Worm (Caenorhabditis elegans): ENCODE results near the gene ntr-2.

Gene ntr-2

DNA sequence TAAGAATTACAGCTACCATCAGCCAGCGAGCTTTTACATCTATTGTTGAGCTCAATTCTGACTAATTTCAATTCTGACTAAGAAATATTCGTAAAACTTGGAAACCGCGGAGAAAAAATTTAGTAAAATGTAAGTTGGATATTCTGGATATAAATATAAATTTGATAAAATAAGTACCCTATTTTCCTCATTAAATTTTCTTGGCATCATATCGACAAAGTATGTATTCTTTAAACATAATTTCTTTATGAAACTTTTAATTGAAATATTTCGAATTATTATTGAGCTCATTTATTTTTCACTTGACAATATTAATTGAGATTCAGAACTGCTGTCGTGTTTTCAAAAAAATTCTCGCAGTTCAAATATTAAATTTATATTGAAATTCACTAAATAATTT lies 758 bp upstream of the ntr-2 start:
- peak in 1 of 2 experiments; percentile 92 for TF ChIP-seq unc-62 (GFP tag; optimal IDR thresholded peaks at IDR 0.05 in 1 of 2)
- no peak for TF ChIP-seq unc-62 (tag; optimal IDR thresholded peaks at IDR 0.05)
- TF ChIP-seq ZK546.5 (tag; optimal IDR thresholded peaks at IDR 0.05), result no peak

DNA sequence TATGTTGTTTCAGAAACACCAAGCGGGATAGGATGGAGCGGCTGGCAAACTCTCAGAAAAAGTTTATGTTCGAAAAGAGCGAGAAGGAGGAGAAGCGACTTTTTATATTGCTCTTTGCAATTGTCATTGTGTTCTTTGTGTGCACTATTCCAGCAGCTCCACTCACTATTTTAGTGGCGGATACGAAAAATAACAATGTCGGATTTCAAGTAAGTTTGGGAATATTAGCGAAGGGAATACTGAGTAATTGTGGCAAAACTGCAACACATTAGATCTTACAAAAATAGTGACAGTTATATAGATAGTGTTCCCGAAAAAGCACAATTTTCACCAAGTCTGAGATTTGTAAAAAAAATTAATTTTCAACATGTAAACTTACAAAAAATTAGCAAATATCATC lies 6.0 kb downstream of the ntr-2 start:
- TF ChIP-seq pqm-1 (tag; optimal IDR thresholded peaks at IDR 0.05) (no peak), lin-39 (tag; optimal IDR thresholded peaks at IDR 0.05) (no peak), spr-3 (GFP tag; optimal IDR thresholded peaks at IDR 0.05) (no peak), dmd-6 (GFP tag; IDR thresholded peaks at IDR 0.05) (no peak), ZK337.2 (GFP tag; IDR thresholded peaks at IDR 0.05) (no peak), madf-5 (GFP tag; IDR thresholded peaks at IDR 0.05) (no peak), mxl-2 (GFP tag; conservative IDR thresholded peaks at IDR 0.05) (no peak), aha-1 (tag) (peak; percentile 90)

DNA sequence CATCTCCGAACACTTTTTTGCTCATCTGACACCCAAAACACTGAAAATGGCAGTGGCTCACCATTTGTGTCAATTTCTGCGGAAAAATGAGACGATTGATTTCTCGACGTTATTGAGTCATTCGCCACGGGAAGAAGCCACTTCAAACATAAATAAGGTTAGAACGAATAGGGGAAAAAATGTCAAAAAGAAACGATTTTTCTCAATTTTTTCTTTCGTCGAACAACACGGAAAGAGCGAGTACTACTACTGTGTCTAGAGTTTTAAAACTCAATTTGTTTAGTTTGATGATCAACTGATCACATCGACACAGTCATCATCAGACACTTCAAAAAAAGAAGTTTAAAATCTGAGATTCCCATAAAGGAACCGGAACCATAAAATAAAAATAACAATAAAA lies 7.9 kb downstream of the ntr-2 start:
- TF ChIP-seq unc-62 (GFP tag; optimal IDR thresholded peaks at IDR 0.05 in 1 of 2) (peak in 1 of 2 experiments; percentile 90), unc-62 (tag; optimal IDR thresholded peaks at IDR 0.05) (no peak), fkh-10 (GFP tag; optimal IDR thresholded peaks at IDR 0.05) (peak; percentile 53), attf-4 (tag; optimal IDR thresholded peaks at IDR 0.05) (no peak)

DNA sequence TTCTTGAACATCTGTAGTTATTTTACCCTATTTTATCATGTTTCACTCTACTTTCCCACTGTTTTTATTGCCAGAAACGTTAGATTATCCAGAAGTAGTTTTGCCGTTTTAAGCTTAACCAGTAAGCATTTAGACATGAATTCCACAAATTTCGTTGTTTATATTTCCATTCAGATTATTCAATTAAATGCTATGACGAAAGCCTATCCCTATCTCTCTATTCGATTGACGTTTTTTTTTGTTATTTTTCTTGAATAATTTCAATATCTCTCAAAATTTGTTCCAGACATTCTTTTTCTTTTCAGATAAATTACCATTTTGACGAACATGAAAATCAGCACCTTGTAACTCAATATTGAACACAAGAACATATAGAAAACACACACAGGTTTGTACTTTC lies 10.2 kb downstream of the ntr-2 start, which contains the start of gene npr-40:
Gene npr-40, plus strand, starts transcription at position 301 of the 400 bp plus-strand sequence.
- peak; percentile 4 for TF ChIP-seq aha-1 (tag)
- TF ChIP-seq daf-19 (GFP tag; conservative IDR thresholded peaks at IDR 0.05), result no peak

DNA sequence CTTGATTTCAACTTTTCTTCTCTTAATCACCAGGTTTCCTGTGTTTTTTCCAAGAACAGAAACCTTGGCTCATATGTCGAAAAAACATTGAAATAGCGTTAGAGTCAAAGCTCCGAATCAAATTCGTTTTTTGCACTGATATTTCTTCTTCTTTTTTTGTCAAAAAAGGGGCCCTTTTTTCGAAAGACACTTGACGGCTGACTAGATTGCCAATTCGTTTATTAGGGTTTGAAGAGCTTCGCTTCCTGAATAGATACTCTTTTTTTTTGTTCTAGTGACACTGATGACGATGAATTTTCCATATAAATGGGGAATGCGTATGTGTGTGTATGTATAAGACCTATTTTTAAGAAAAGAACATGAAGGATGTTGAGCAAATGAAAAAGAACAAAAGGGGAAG lies 12.0 kb downstream of the ntr-2 start:
- TF ChIP-seq saeg-2 (GFP tag; IDR thresholded peaks at IDR 0.05) (no peak), hmg-1.1 (GFP tag; IDR thresholded peaks at IDR 0.05) (no peak), fkh-10 (GFP tag; optimal IDR thresholded peaks at IDR 0.05) (peak; percentile 46), mdl-1 (tag; optimal IDR thresholded peaks at IDR 0.05) (no peak)

DNA sequence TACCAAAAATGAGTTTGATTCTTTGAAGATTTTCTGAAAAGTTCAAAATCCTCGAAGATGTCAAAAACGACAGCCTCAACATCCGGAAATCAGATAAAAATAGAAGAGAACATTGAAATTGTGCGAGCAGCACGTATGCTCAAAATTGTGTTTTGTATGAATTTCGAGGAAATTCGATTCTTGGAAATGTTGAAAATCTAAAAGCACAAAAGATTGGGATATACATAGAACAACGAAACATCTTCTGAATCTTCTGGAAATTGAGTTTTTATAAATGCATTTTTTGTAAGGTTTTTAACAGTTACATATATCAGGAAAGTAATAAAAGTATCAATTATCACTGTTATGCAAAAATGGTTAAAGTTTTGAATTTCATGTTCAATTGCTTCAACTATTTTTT lies 18.1 kb downstream of the ntr-2 start:
- no peak for TF ChIP-seq mxl-2 (GFP tag; conservative IDR thresholded peaks at IDR 0.05)
- TF ChIP-seq fkh-10 (GFP tag; optimal IDR thresholded peaks at IDR 0.05), result peak; percentile 33
- TF ChIP-seq unc-62 (GFP tag; optimal IDR thresholded peaks at IDR 0.05 in 1 of 2), result peak in 1 of 2 experiments; percentile 67
- no peak for TF ChIP-seq unc-62 (tag; optimal IDR thresholded peaks at IDR 0.05)
- no peak for TF ChIP-seq tra-1 (GFP tag; IDR thresholded peaks at IDR 0.05)
- TF ChIP-seq Y105C5A.15 (GFP tag; IDR thresholded peaks at IDR 0.05), result no peak
- no peak for TF ChIP-seq Y48G9A.11 (GFP tag; IDR thresholded peaks at IDR 0.05)
- TF ChIP-seq gei-8 (GFP tag; optimal IDR thresholded peaks at IDR 0.05), result no peak

DNA sequence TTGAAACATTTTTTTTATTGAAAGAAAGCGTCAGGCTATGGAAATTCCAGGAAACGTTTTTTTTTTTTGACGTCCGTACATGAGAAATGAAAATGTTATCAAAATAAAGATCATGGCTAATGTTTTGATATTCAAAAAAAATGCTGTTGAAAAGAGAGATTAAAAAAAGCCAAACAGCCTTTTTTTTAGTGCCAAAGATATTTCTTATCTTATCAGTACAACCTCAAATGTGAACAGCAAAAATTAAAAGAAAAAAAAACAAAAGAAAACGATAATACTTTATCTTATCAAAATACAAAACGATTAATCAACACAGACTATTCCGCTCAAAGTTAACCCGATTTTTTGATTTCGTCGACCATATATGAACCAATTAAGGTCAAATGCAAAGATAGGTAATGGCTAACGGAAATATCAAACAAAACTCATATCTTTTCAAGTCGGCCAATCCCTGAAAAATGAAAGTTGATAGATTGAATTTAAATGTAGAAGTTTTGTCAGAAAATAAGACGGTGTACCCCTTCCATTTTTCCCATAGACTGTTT lies 21.4 kb downstream of the ntr-2 start:
- TF ChIP-seq duxl-1 (tag; optimal IDR thresholded peaks at IDR 0.05; ENCODE audit: poor library complexity) (no peak), nhr-28 (tag; optimal IDR thresholded peaks at IDR 0.05) (peak; percentile 26), daf-8 (GFP tag; IDR thresholded peaks at IDR 0.05) (no peak), cey-2 (tag; optimal IDR thresholded peaks at IDR 0.05; ENCODE audit: borderline replicate concordance, insufficient read depth) (no peak), unc-62 (GFP tag; optimal IDR thresholded peaks at IDR 0.05 in 1 of 2) (peak in 1 of 2 experiments; percentile 54), unc-62 (tag; optimal IDR thresholded peaks at IDR 0.05) (no peak), zfp-2 (tag; optimal IDR thresholded peaks at IDR 0.05) (no peak)

DNA sequence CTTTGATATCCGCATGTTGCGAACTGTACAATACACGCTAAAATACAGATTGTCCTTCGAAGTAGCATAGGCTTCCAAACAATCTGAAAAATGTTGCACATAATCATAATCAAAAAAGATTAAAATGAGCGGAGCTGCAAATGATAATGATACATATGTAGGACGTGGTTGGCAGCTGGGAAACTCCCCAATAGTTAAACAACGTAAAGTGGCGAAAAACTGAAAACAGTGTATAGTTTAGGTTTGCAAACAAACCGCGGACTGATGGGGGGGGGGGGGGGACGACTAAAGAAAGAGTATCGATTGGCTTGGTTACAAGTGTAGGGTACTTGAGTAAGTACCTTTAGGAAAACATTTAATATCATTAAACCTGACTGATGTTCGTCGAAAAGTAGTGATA lies 23.6 kb downstream of the ntr-2 start, which contains the start of gene hex-5:
Gene hex-5, minus strand, starts transcription at position 101 of the 400 bp plus-strand sequence.
- TF ChIP-seq aha-1 (tag) (peak; percentile 23), ceh-44 (GFP tag; IDR thresholded peaks at IDR 0.05) (no peak), unc-62 (GFP tag; optimal IDR thresholded peaks at IDR 0.05 in 1 of 2) (peak in 1 of 2 experiments; percentile 40), unc-62 (tag; optimal IDR thresholded peaks at IDR 0.05) (no peak)
